Fruit fly (Drosophila melanogaster): ENCODE results near the gene CG8004.

CG8004 gene

DNA sequence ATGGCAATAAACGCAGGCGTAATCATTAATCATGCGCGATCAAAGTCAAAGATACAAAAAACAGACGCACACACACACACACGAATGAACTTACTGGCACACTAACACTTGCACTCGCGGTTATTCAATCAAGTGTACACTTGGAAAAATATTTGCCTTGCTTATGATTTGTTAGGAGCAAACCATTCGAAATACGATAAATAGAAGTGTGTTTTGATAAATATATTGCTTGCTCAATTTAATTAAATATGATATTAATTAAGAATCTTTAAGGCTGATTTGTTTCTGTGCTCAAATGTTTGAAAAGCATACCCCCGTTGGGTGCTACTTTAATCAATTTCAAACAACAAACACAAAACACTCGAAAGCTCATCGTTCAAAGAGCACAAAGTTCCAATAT is 17.2 kb upstream of the CG8004 start (continued):
- peak; percentile 3 for TF ChIP-seq Sox100B (GFP tag; optimal IDR thresholded peaks at IDR 0.05)
- TF ChIP-seq CG4820 (GFP tag; optimal IDR thresholded peaks at IDR 0.05): peak; percentile 14
- TF ChIP-seq CG11504 (tag; optimal IDR thresholded peaks at IDR 0.05): peak; percentile 45
- TF ChIP-seq CG6689 (GFP tag; IDR thresholded peaks at IDR 0.05): peak; percentile 33; the same call in 1 of the 2 replicates
- peak; percentile 52 for TF ChIP-seq CG1603 (tag; optimal IDR thresholded peaks at IDR 0.05)
- peak; percentile 3 for TF ChIP-seq Abd-B (GFP tag; optimal IDR thresholded peaks at IDR 0.05)
- peak; percentile 8 for TF ChIP-seq cwo (GFP tag; optimal IDR thresholded peaks at IDR 0.05)
- TF ChIP-seq Vsx1 (GFP tag; optimal IDR thresholded peaks at IDR 0.05): peak; percentile 29
- peak; percentile 36 for TF ChIP-seq lab (GFP tag; optimal IDR thresholded peaks at IDR 0.05)
- no peak for TF ChIP-seq sisA (GFP tag; IDR thresholded peaks at IDR 0.05)
- TF ChIP-seq ftz-f1 (GFP tag; optimal IDR thresholded peaks at IDR 0.05): no peak
- peak; percentile 1 for TF ChIP-seq bcd (GFP tag; optimal IDR thresholded peaks at IDR 0.05)
- TF ChIP-seq CG12104 (GFP tag; optimal IDR thresholded peaks at IDR 0.05): peak; percentile 2
- TF ChIP-seq Xbp1 (GFP tag; optimal IDR thresholded peaks at IDR 0.05): peak; percentile 28
- TF ChIP-seq CG2120 (GFP tag; optimal IDR thresholded peaks at IDR 0.05): peak; percentile 22
- TF ChIP-seq Blimp-1 (GFP tag; optimal IDR thresholded peaks at IDR 0.05): peak; percentile 39
- TF ChIP-seq gem (tag; optimal IDR thresholded peaks at IDR 0.05): peak; percentile 61
- TF ChIP-seq CG3281 (GFP tag; optimal IDR thresholded peaks at IDR 0.05): peak; percentile 23
- TF ChIP-seq Scr (GFP tag; IDR thresholded peaks at IDR 0.05; ENCODE audit: partially characterized antibody): no peak
- no peak for TF ChIP-seq croc (GFP tag; conservative IDR thresholded peaks at IDR 0.05)
- TF ChIP-seq tap (tag; optimal IDR thresholded peaks at IDR 0.05): no peak

- TF ChIP-seq sug (tag; optimal IDR thresholded peaks at IDR 0.05) (peak; percentile 37), exex (tag; optimal IDR thresholded peaks at IDR 0.05) (peak; percentile 75), sr (GFP tag; IDR thresholded peaks at IDR 0.05) (no peak)
These were observed 12.9 kb upstream of the CG8004 start for dm6 chr3L:19941162-19941561.

DNA sequence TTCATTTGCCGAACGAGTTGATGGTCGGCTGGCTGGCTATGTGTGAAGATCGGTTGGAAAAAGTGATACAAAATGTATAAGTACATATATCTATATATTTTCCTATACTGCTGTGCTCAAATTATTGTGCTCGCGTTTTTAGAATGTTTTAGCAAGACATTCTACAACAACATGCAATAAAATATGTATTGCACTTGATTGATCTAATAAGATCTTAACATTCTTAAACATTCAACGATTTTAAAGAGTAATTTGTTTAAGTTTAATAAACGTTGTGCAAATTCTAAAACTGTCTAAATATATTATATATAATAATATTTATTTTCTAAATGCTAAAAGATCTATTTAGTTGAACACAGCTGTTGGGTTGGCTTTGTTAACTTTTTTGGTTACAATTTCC is 12.0 kb upstream of the CG8004 start:
- TF ChIP-seq Dref (GFP tag; IDR thresholded peaks at IDR 0.05) (no peak), grau (tag; optimal IDR thresholded peaks at IDR 0.05) (peak; percentile 49), lmd (GFP tag; IDR thresholded peaks at IDR 0.05) (0 out of 2 replicates have a peak, but pooled peaks have one; percentile 11), CG32532 (GFP tag; IDR thresholded peaks at IDR 0.05) (peak; percentile 57; the same call in 1 of the 2 replicates), CG8478 (optimal IDR thresholded peaks at IDR 0.05) (no peak), CG15269 (tag; optimal IDR thresholded peaks at IDR 0.05) (peak; percentile 37), tin (GFP tag; optimal IDR thresholded peaks at IDR 0.05) (no peak), CG7786 (GFP tag; optimal IDR thresholded peaks at IDR 0.05) (no peak), CG17359 (tag; optimal IDR thresholded peaks at IDR 0.05) (no peak), CG10209 (GFP tag; optimal IDR thresholded peaks at IDR 0.05) (no peak), CG11504 (tag; optimal IDR thresholded peaks at IDR 0.05) (peak; percentile 29), CoRest (tag; optimal IDR thresholded peaks at IDR 0.05) (peak; percentile 2), aop (GFP tag; IDR thresholded peaks at IDR 0.05) (no peak), CG15514 (GFP tag; optimal IDR thresholded peaks at IDR 0.05) (no peak), CG18599 (GFP tag; optimal IDR thresholded peaks at IDR 0.05) (peak; percentile 6), dysf (GFP tag; IDR thresholded peaks at IDR 0.05) (no peak; the same call in 2 of the 3 replicates), HLH54F (GFP tag; optimal IDR thresholded peaks at IDR 0.05) (no peak), Hmr (GFP tag; optimal IDR thresholded peaks at IDR 0.05) (peak; percentile 5), CG8924 (tag; optimal IDR thresholded peaks at IDR 0.05) (peak; percentile 13), ems (GFP tag; optimal IDR thresholded peaks at IDR 0.05) (no peak), CG11696 (GFP tag; IDR thresholded peaks at IDR 0.05) (0 out of 2 replicates have a peak, but pooled peaks have one; percentile 33), CG18262 (tag; optimal IDR thresholded peaks at IDR 0.05) (no peak), Hr51 (GFP tag; optimal IDR thresholded peaks at IDR 0.05) (peak in 1 of 2 experiments; percentile 48), Meics (GFP tag; optimal IDR thresholded peaks at IDR 0.05) (peak; percentile 32), CG2678 (tag; optimal IDR thresholded peaks at IDR 0.05) (peak; percentile 42)
